Fruit fly (Drosophila melanogaster): ENCODE results near the gene Jon99Fi.

dm6 chr3R:30453236-30453635 lies 35.5 kb upstream of the Jon99Fi start:
- TF ChIP-seq CG8319 (GFP tag; optimal IDR thresholded peaks at IDR 0.05), result no peak
- TF ChIP-seq lz (GFP tag; optimal IDR thresholded peaks at IDR 0.05), result no peak
- TF ChIP-seq CG6276 (GFP tag; optimal IDR thresholded peaks at IDR 0.05), result no peak
- TF ChIP-seq Eip93F (GFP tag; optimal IDR thresholded peaks at IDR 0.05), result no peak
- no peak for TF ChIP-seq CG34406 (GFP tag; optimal IDR thresholded peaks at IDR 0.05)
- no peak for TF ChIP-seq CG8632 (GFP tag; optimal IDR thresholded peaks at IDR 0.05)
- no peak for TF ChIP-seq fd85E (GFP tag; optimal IDR thresholded peaks at IDR 0.05)
- no peak for TF ChIP-seq Sox102F (GFP tag; optimal IDR thresholded peaks at IDR 0.05)
- TF ChIP-seq achi (GFP tag; optimal IDR thresholded peaks at IDR 0.05), result no peak
- TF ChIP-seq CG6808 (GFP tag; optimal IDR thresholded peaks at IDR 0.05), result no peak
- TF ChIP-seq Blimp-1 (GFP tag; optimal IDR thresholded peaks at IDR 0.05), result no peak
- no peak for TF ChIP-seq spab (GFP tag; optimal IDR thresholded peaks at IDR 0.05)
- no peak for TF ChIP-seq Sox14 (GFP tag; optimal IDR thresholded peaks at IDR 0.05)
- no peak for TF ChIP-seq CG15336 (GFP tag; IDR thresholded peaks at IDR 0.05)

Data from whole organism, prepupa.